Comparison of ENCODE assay signal across 2 fruit fly cellular contexts in the genomic region with DNA sequence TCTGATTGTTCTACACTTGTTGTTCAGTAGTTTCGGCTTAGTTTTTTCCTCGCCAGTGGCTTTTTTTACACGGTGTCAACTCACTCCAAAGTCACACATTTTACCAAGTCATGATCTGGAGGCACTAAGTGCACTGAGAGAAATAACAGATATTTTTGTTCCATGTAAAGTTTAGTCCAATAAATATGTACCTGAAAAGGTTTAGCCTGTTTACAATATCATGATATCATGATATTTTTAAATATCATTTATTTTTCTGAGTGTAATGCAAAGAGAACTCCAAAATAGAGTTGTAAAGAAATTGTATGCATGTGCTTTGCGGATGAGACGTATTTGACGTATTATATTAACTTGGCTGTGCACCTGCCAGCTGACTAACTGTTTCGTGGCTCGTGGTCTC.
TF ChIP-seq lines count a peak whose summit lies in the region.

No protein-coding gene starts in this region.

TF ChIP-seq in whole organism, embryonic, 481 proteins besides CTCF, POLR2A, EP300 and RAD21 (continued from another document):
- TF ChIP-seq Meics (GFP tag; optimal IDR thresholded peaks at IDR 0.05; lab: Kevin White, UChicago) (peak; percentile 7), unpg (GFP tag; optimal IDR thresholded peaks at IDR 0.05; lab: Kevin White, UChicago) (peak; percentile 3), Xbp1 (GFP tag; optimal IDR thresholded peaks at IDR 0.05; lab: Kevin White, UChicago) (peak; percentile 9), D19A (tag; optimal IDR thresholded peaks at IDR 0.05; lab: Kevin White, UChicago) (peak; percentile 52), CG4360 (GFP tag; IDR thresholded peaks at IDR 0.05; lab: Robert Waterston, UW) (no peak), CG14710 (tag; optimal IDR thresholded peaks at IDR 0.05; lab: Kevin White, UChicago) (peak; percentile 19), fd3F (GFP tag; optimal IDR thresholded peaks at IDR 0.05; lab: Kevin White, UChicago) (no peak), ranshi (GFP tag; IDR thresholded peaks at IDR 0.05; lab: Robert Waterston, UW) (peak; percentile 32; the same call in 1 of the 2 replicates), Aef1 (GFP tag; IDR thresholded peaks at IDR 0.05; lab: Robert Waterston, UW) (no peak), phol (tag; optimal IDR thresholded peaks at IDR 0.05; lab: Kevin White, UChicago) (peak; percentile 36), Fer2 (tag; optimal IDR thresholded peaks at IDR 0.05; lab: Kevin White, UChicago) (no peak), eyg (GFP tag; optimal IDR thresholded peaks at IDR 0.05; lab: Kevin White, UChicago) (no peak), Blimp-1 (GFP tag; optimal IDR thresholded peaks at IDR 0.05; lab: Kevin White, UChicago) (peak; percentile 65), Lhr (GFP tag; optimal IDR thresholded peaks at IDR 0.05; lab: Kevin White, UChicago) (no peak), CG10267 (tag; optimal IDR thresholded peaks at IDR 0.05; lab: Kevin White, UChicago) (peak; percentile 7), esg (GFP tag; conservative IDR thresholded peaks at IDR 0.05; lab: Robert Waterston, UW) (no peak), CG6854 (GFP tag; optimal IDR thresholded peaks at IDR 0.05; lab: Kevin White, UChicago) (no peak), CG10979 (tag; optimal IDR thresholded peaks at IDR 0.05; lab: Kevin White, UChicago) (peak; percentile 51), sim (GFP tag; IDR thresholded peaks at IDR 0.05; lab: Robert Waterston, UW) (no peak), CG43689 (GFP tag; IDR thresholded peaks at IDR 0.05; lab: Robert Waterston, UW) (no peak), CG10209 (GFP tag; optimal IDR thresholded peaks at IDR 0.05; lab: Kevin White, UChicago) (peak; percentile 31), Ssrp (tag; optimal IDR thresholded peaks at IDR 0.05; lab: Kevin White, UChicago) (peak; percentile 19), lola (GFP tag; optimal IDR thresholded peaks at IDR 0.05; lab: Kevin White, UChicago) (peak in 1 of 3 experiments; percentile 46), CG12391 (tag; optimal IDR thresholded peaks at IDR 0.05; lab: Kevin White, UChicago) (peak; percentile 32), gcm2 (GFP tag; optimal IDR thresholded peaks at IDR 0.05; lab: Kevin White, UChicago) (no peak), CG7556 (GFP tag; optimal IDR thresholded peaks at IDR 0.05; lab: Kevin White, UChicago) (peak; percentile 8), CG32532 (GFP tag; IDR thresholded peaks at IDR 0.05; lab: Robert Waterston, UW) (no peak), Sox100B (GFP tag; optimal IDR thresholded peaks at IDR 0.05; lab: Kevin White, UChicago) (peak; percentile 5), gem (tag; optimal IDR thresholded peaks at IDR 0.05; lab: Kevin White, UChicago) (peak; percentile 59), Poxn (GFP tag; IDR thresholded peaks at IDR 0.05; lab: Robert Waterston, UW) (no peak), CG4820 (GFP tag; optimal IDR thresholded peaks at IDR 0.05; lab: Kevin White, UChicago) (no peak), CG13775 (GFP tag; optimal IDR thresholded peaks at IDR 0.05; lab: Kevin White, UChicago) (peak; percentile 3), CG31441 (GFP tag; IDR thresholded peaks at IDR 0.05; lab: Robert Waterston, UW) (0 out of 2 replicates have a peak, but pooled peaks have one; percentile 36), Oli (tag; optimal IDR thresholded peaks at IDR 0.05; lab: Kevin White, UChicago) (peak; percentile 32), fu2 (GFP tag; optimal IDR thresholded peaks at IDR 0.05; lab: Kevin White, UChicago) (no peak), CG6254 (GFP tag; optimal IDR thresholded peaks at IDR 0.05; lab: Kevin White, UChicago) (peak; percentile 27), dmrt99B (tag; optimal IDR thresholded peaks at IDR 0.05; lab: Kevin White, UChicago) (peak; percentile 44), CG17361 (GFP tag; IDR thresholded peaks at IDR 0.05; lab: Robert Waterston, UW) (peak; percentile 42; the same call in 1 of the 3 replicates), kni (GFP tag; optimal IDR thresholded peaks at IDR 0.05; lab: Kevin White, UChicago) (no peak), nmo (GFP tag; optimal IDR thresholded peaks at IDR 0.05; lab: Kevin White, UChicago) (peak; percentile 3), CG13287 (GFP tag; IDR thresholded peaks at IDR 0.05; lab: Robert Waterston, UW; ENCODE audit: partially characterized antibody) (no peak), Dbx (GFP tag; IDR thresholded peaks at IDR 0.05; lab: Robert Waterston, UW) (0 out of 3 replicates have a peak, but pooled peaks have one; percentile 9), CoRest (tag; optimal IDR thresholded peaks at IDR 0.05; lab: Kevin White, UChicago) (peak; percentile 30), Optix (GFP tag; IDR thresholded peaks at IDR 0.05; lab: Robert Waterston, UW) (no peak), CG8359 (GFP tag; optimal IDR thresholded peaks at IDR 0.05; lab: Kevin White, UChicago; ENCODE audit: borderline replicate concordance) (no peak), HLH4C (GFP tag; IDR thresholded peaks at IDR 0.05; lab: Robert Waterston, UW; ENCODE audit: partially characterized antibody) (no peak), CG1602 (GFP tag; optimal IDR thresholded peaks at IDR 0.05; lab: Kevin White, UChicago) (peak; percentile 7), dan (GFP tag; IDR thresholded peaks at IDR 0.05; lab: Robert Waterston, UW) (no peak), tio (GFP tag; optimal IDR thresholded peaks at IDR 0.05; lab: Kevin White, UChicago) (peak; percentile 1), HLH3B (GFP tag; IDR thresholded peaks at IDR 0.05; lab: Robert Waterston, UW) (no peak), CG8765 (GFP tag; IDR thresholded peaks at IDR 0.05; lab: Robert Waterston, UW) (no peak)

TF ChIP-seq in whole organism, prepupa, 60 proteins besides CTCF, POLR2A, EP300 and RAD21 (continued from another document):
- peak; percentile 35 for TF ChIP-seq CG32006 (GFP tag; optimal IDR thresholded peaks at IDR 0.05; lab: Kevin White, UChicago)
- no peak for TF ChIP-seq dac (GFP tag; optimal IDR thresholded peaks at IDR 0.05; lab: Kevin White, UChicago)
- TF ChIP-seq CG6792 (GFP tag; optimal IDR thresholded peaks at IDR 0.05; lab: Kevin White, UChicago): no peak
- no peak for TF ChIP-seq pdm3 (GFP tag; optimal IDR thresholded peaks at IDR 0.05; lab: Kevin White, UChicago)
- TF ChIP-seq lz (GFP tag; optimal IDR thresholded peaks at IDR 0.05; lab: Kevin White, UChicago): no peak
- TF ChIP-seq CG11902 (GFP tag; optimal IDR thresholded peaks at IDR 0.05; lab: Kevin White, UChicago): no peak
- no peak for TF ChIP-seq Ets21C (GFP tag; optimal IDR thresholded peaks at IDR 0.05; lab: Kevin White, UChicago)
- TF ChIP-seq Sox15 (GFP tag; optimal IDR thresholded peaks at IDR 0.05; lab: Kevin White, UChicago): no peak
- peak; percentile 9 for TF ChIP-seq OdsH (GFP tag; optimal IDR thresholded peaks at IDR 0.05; lab: Kevin White, UChicago)
- TF ChIP-seq esn (GFP tag; optimal IDR thresholded peaks at IDR 0.05; lab: Kevin White, UChicago): peak; percentile 1
- TF ChIP-seq Gug (GFP tag; IDR thresholded peaks at IDR 0.05; lab: Robert Waterston, UW): no peak
- TF ChIP-seq Smox (GFP tag; optimal IDR thresholded peaks at IDR 0.05; lab: Kevin White, UChicago): no peak
- TF ChIP-seq cyc (GFP tag; optimal IDR thresholded peaks at IDR 0.05; lab: Kevin White, UChicago): no peak
- peak; percentile 3 for TF ChIP-seq Met (GFP tag; optimal IDR thresholded peaks at IDR 0.05; lab: Kevin White, UChicago)
- TF ChIP-seq CG11762 (GFP tag; optimal IDR thresholded peaks at IDR 0.05; lab: Kevin White, UChicago; ENCODE audit: insufficient read depth): no peak
- peak; percentile 66 for TF ChIP-seq svp (GFP tag; lab: Kevin White, UChicago)
- TF ChIP-seq topi (GFP tag; optimal IDR thresholded peaks at IDR 0.05; lab: Kevin White, UChicago): no peak
- no peak for TF ChIP-seq Eip93F (GFP tag; optimal IDR thresholded peaks at IDR 0.05; lab: Kevin White, UChicago)
